Worm (Caenorhabditis elegans) whole organism, L1 larva: ENCODE results near the gene F36H5.14.

Experiments used
- C04F5.9 ChIP-seq: sonication (generic microtip); optimal IDR thresholded peaks from 2 replicates; lab custom pipeline; 2016; ENCODE audit warnings: missing genetic modification characterization, missing compliant biosample characterization
- C16A3.4 ChIP-seq: fragments of 150-350 bp; optimal IDR thresholded peaks from 2 replicates; lab custom pipeline; 2014; ENCODE audit warnings: missing biosample characterization, missing genetic modification characterization
- F16B12.6 ChIP-seq: fragments of 150-350 bp; optimal IDR thresholded peaks from 2 replicates; lab custom pipeline; 2014; ENCODE audit warnings: missing biosample characterization, missing genetic modification characterization
- ceh-63 ChIP-seq: fragments of 200-800 bp; sonication (Bioruptor generic); optimal IDR thresholded peaks from 2 replicates; lab custom pipeline; 2018; ENCODE audit warnings: mild to moderate bottlenecking, missing genetic modification characterization, missing compliant biosample characterization
- ceh-8 ChIP-seq: fragments of 200-800 bp; sonication (Bioruptor generic); optimal IDR thresholded peaks from 2 replicates; lab custom pipeline; 2018; ENCODE audit warnings: mild to moderate bottlenecking, missing genetic modification characterization, moderate library complexity, missing compliant biosample characterization
- ceh-88 ChIP-seq: fragments of 200-800 bp; sonication (Bioruptor generic); IDR thresholded peaks from 2 replicates; pipeline ENCODE4 v1.3.6; 2022; ENCODE audit warnings: missing genetic modification characterization, missing compliant biosample characterization
- ceh-90 ChIP-seq: sonication (generic microtip); optimal IDR thresholded peaks from 2 replicates; lab custom pipeline; 2016; ENCODE audit warnings: missing genetic modification characterization, missing compliant biosample characterization
- ces-1 ChIP-seq: fragments of 150-350 bp; optimal IDR thresholded peaks from 2 replicates; lab custom pipeline; 2014; ENCODE audit warnings: missing biosample characterization, missing genetic modification reagents, missing genetic modification characterization
- egl-27 ChIP-seq, 2 experiments: fragments of 150-350 bp in 1 of 2; sonication (generic microtip); optimal IDR thresholded peaks; 3 replicates each; lab custom pipeline; 2017 to 2018; ENCODE audit warnings: missing biosample characterization in 2 of 2, missing genetic modification characterization in 2 of 2, missing genetic modification reagents in 2 of 2
- elt-2 ChIP-seq: sonication (generic microtip); optimal IDR thresholded peaks from 2 replicates; lab custom pipeline; 2016; ENCODE audit warnings: missing genetic modification characterization, mild to moderate bottlenecking, inconsistent platforms, missing compliant biosample characterization, missing genetic modification reagents
- ets-5 ChIP-seq: fragments of 200-800 bp; sonication (Bioruptor generic); IDR thresholded peaks from 2 replicates; pipeline ENCODE4 v1.3.6; 2022; ENCODE audit warnings: missing genetic modification characterization, missing compliant biosample characterization
- fkh-4 ChIP-seq: sonication (generic microtip); optimal IDR thresholded peaks from 2 replicates; lab custom pipeline; 2016; ENCODE audit warnings: missing compliant biosample characterization, missing genetic modification characterization, borderline replicate concordance
- fkh-8 ChIP-seq: sonication (generic microtip); optimal IDR thresholded peaks from 2 replicates; lab custom pipeline; 2016; ENCODE audit warnings: mild to moderate bottlenecking, missing genetic modification characterization, missing compliant biosample characterization
- fos-1 ChIP-seq: fragments of 150-350 bp; optimal IDR thresholded peaks from 2 replicates; lab custom pipeline; 2014; ENCODE audit warnings: missing biosample characterization, missing genetic modification characterization
- grh-1 ChIP-seq: fragments of 200-800 bp; sonication (Bioruptor generic); IDR thresholded peaks from 2 replicates; pipeline ENCODE4 v1.3.6; 2022; ENCODE audit warnings: missing genetic modification reagents, missing genetic modification characterization, missing compliant biosample characterization
- hlh-17 ChIP-seq: fragments of 200-800 bp; sonication (Bioruptor generic); optimal IDR thresholded peaks from 2 replicates; lab custom pipeline; 2018; ENCODE audit warnings: missing genetic modification characterization, mild to moderate bottlenecking, missing compliant biosample characterization, moderate library complexity, borderline replicate concordance
- hlh-4 ChIP-seq: sonication (generic microtip); optimal IDR thresholded peaks from 2 replicates; lab custom pipeline; 2016; ENCODE audit warnings: mild to moderate bottlenecking, missing genetic modification characterization, missing compliant biosample characterization
- hpl-2 ChIP-seq: fragments of 150-350 bp; optimal IDR thresholded peaks from 2 replicates; lab custom pipeline; 2014; ENCODE audit warnings: missing biosample characterization, missing genetic modification reagents, missing genetic modification characterization
- irx-1 ChIP-seq: sonication (generic microtip); optimal IDR thresholded peaks from 2 replicates; lab custom pipeline; 2016; ENCODE audit warnings: missing genetic modification characterization, missing compliant biosample characterization
- isw-1 ChIP-seq: fragments of 200-800 bp; sonication (Bioruptor generic); IDR thresholded peaks from 2 replicates; pipeline ENCODE4 v1.3.6; 2022; ENCODE audit warnings: missing genetic modification characterization, missing compliant biosample characterization
- jun-1 ChIP-seq: fragments of 150-350 bp; optimal IDR thresholded peaks from 2 replicates; lab custom pipeline; 2014; ENCODE audit warnings: missing biosample characterization, missing genetic modification reagents, missing genetic modification characterization
- lin-14 ChIP-seq: fragments of 200-800 bp; sonication (Bioruptor generic); optimal IDR thresholded peaks from 2 replicates; lab custom pipeline; 2018; ENCODE audit warnings: mild to moderate bottlenecking, missing genetic modification characterization, moderate library complexity, missing compliant biosample characterization
- lir-3 ChIP-seq: sonication (generic microtip); optimal IDR thresholded peaks from 2 replicates; lab custom pipeline; 2016; ENCODE audit warnings: mild to moderate bottlenecking, missing genetic modification characterization, moderate library complexity, missing compliant biosample characterization; ENCODE audit not compliant: poor library complexity
- lsy-2 ChIP-seq, 2 experiments: fragments of 150-350 bp; optimal IDR thresholded peaks; 2 replicates each; lab custom pipeline; 2014; ENCODE audit warnings: missing biosample characterization in 2 of 2, missing genetic modification characterization in 2 of 2
- mab-9 ChIP-seq: fragments of 200-800 bp; sonication (Bioruptor generic); IDR thresholded peaks from 2 replicates; pipeline ENCODE4 v1.3.6; 2022; ENCODE audit warnings: missing genetic modification reagents, missing genetic modification characterization, missing compliant biosample characterization
- mep-1 ChIP-seq: fragments of 150-350 bp; optimal IDR thresholded peaks from 2 replicates; lab custom pipeline; 2014; ENCODE audit warnings: missing biosample characterization, missing genetic modification characterization
- nhr-11 ChIP-seq: fragments of 150-350 bp; optimal IDR thresholded peaks from 2 replicates; lab custom pipeline; 2014; ENCODE audit warnings: missing biosample characterization, missing genetic modification characterization
- nhr-237 ChIP-seq: fragments of 150-350 bp; optimal IDR thresholded peaks from 2 replicates; lab custom pipeline; 2014; ENCODE audit warnings: missing biosample characterization, missing genetic modification characterization
- nhr-85 ChIP-seq: sonication (generic microtip); peaks from one replicate; lab custom pipeline; 2016; ENCODE audit warnings: missing genetic modification characterization, inconsistent platforms, missing compliant biosample characterization
- pax-3 ChIP-seq: fragments of 200-800 bp; sonication (Bioruptor generic); optimal IDR thresholded peaks from 2 replicates; lab custom pipeline; 2018; ENCODE audit warnings: mild to moderate bottlenecking, missing genetic modification characterization, moderate library complexity, missing compliant biosample characterization
- rnt-1 ChIP-seq: sonication (generic microtip); optimal IDR thresholded peaks from 2 replicates; lab custom pipeline; 2016; ENCODE audit warnings: mild to moderate bottlenecking, missing genetic modification characterization, moderate library complexity, missing compliant biosample characterization
- snpc-4 ChIP-seq: fragments of 150-350 bp; optimal IDR thresholded peaks from 2 replicates; lab custom pipeline; 2014; ENCODE audit warnings: missing biosample characterization, missing genetic modification characterization
- snu-23 ChIP-seq: sonication (generic microtip); optimal IDR thresholded peaks from 2 replicates; lab custom pipeline; 2016; ENCODE audit warnings: missing genetic modification characterization, missing compliant biosample characterization
- sup-37 ChIP-seq: fragments of 200-800 bp; sonication (Bioruptor generic); optimal IDR thresholded peaks from 2 replicates; lab custom pipeline; 2018; ENCODE audit warnings: mild to moderate bottlenecking, missing genetic modification characterization, missing compliant biosample characterization
- swsn-7 ChIP-seq: sonication (generic microtip); optimal IDR thresholded peaks from 2 replicates; lab custom pipeline; 2016; ENCODE audit warnings: missing genetic modification characterization, missing compliant biosample characterization
- tlp-1 ChIP-seq: fragments of 150-350 bp; optimal IDR thresholded peaks from 2 replicates; lab custom pipeline; 2014; ENCODE audit warnings: missing biosample characterization, missing genetic modification characterization
- unc-30 ChIP-seq: sonication (generic microtip); optimal IDR thresholded peaks from 2 replicates; lab custom pipeline; 2017; ENCODE audit warnings: missing biosample characterization, missing genetic modification characterization
- unc-62 ChIP-seq: fragments of 150-350 bp; optimal IDR thresholded peaks from 2 replicates; lab custom pipeline; 2014; ENCODE audit warnings: missing biosample characterization, missing genetic modification reagents, missing genetic modification characterization
- xbp-1 ChIP-seq: sonication (generic microtip); optimal IDR thresholded peaks from 2 replicates; lab custom pipeline; 2016; ENCODE audit warnings: missing genetic modification characterization, missing compliant biosample characterization
- zip-4 ChIP-seq: fragments of 200-800 bp; sonication (Bioruptor generic); optimal IDR thresholded peaks from 2 replicates; lab custom pipeline; 2018; ENCODE audit warnings: mild to moderate bottlenecking, missing genetic modification characterization, moderate library complexity, missing compliant biosample characterization
- ztf-11 ChIP-seq, 2 experiments: sonication (generic microtip); optimal IDR thresholded peaks; 2 replicates each; lab custom pipeline; 2016 to 2017; ENCODE audit warnings: missing genetic modification characterization in 2 of 2, missing biosample characterization in 1 of 2, missing compliant biosample characterization in 1 of 2

Gene F36H5.14

ce11 chrII:1757033-1757432 is 18.3 kb upstream of the F36H5.14 start, which contains the start of gene F36H5.10:
Gene F36H5.10 (plus strand): TSS chrII:1757333.
- no peak for TF ChIP-seq ceh-63 (GFP tag; lab: Kevin White, UChicago)

DNA sequence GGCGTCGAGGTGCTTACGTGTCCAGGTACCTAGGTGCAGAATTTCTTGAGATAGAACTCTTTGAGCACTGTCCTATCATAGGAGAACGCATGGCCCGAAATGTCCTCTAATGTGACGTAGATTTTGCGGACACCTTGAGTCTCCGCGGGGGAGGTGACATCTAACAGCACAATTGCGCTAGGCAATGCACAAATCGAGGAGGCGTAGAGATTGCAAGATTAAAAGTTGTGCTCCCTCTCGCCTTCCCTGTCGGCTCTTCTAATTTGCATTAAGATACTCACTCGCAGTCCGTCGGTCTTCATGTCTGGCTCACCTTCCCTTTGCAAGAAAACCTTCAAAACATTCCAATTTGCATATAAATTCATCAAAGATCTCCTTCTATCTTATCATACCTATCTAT is 15.7 kb upstream of the F36H5.14 start, which contains the start of gene F36H5.18:
Gene F36H5.18, plus strand, starts transcription at position 301 of the 400 bp plus-strand sequence.
- no peak for TF ChIP-seq sup-37 (GFP tag; lab: Kevin White, UChicago)
- TF ChIP-seq nhr-237 (tag; lab: Kevin White, UChicago): no peak
- no peak for TF ChIP-seq mab-9
- TF ChIP-seq lsy-2 (tag; optimal IDR thresholded peaks at IDR 0.05; lab: Kevin White, UChicago): no peak
- TF ChIP-seq ceh-90: no peak
- no peak for TF ChIP-seq hlh-17 (GFP tag; lab: Kevin White, UChicago)
- TF ChIP-seq zip-4 (GFP tag; lab: Kevin White, UChicago): no peak
- TF ChIP-seq grh-1: no peak
- no peak for TF ChIP-seq isw-1 (GFP tag; lab: Robert Waterston, UW)
- TF ChIP-seq nhr-85 (tag; lab: Kevin White, UChicago): no peak
- no peak for TF ChIP-seq F16B12.6 (tag; lab: Kevin White, UChicago)
- no peak for TF ChIP-seq irx-1 (tag; lab: Kevin White, UChicago)
- TF ChIP-seq ets-5 (GFP tag; lab: Robert Waterston, UW): no peak
- no peak for TF ChIP-seq snu-23 (GFP tag; lab: Kevin White, UChicago)
- no peak for TF ChIP-seq mep-1 (tag; lab: Kevin White, UChicago)
- no peak for TF ChIP-seq elt-2 (tag; lab: Kevin White, UChicago)
- no peak for TF ChIP-seq C04F5.9 (tag; lab: Kevin White, UChicago)
- no peak for TF ChIP-seq swsn-7 (tag; lab: Kevin White, UChicago)
- TF ChIP-seq, all 84 proteins: peak for 0

DNA sequence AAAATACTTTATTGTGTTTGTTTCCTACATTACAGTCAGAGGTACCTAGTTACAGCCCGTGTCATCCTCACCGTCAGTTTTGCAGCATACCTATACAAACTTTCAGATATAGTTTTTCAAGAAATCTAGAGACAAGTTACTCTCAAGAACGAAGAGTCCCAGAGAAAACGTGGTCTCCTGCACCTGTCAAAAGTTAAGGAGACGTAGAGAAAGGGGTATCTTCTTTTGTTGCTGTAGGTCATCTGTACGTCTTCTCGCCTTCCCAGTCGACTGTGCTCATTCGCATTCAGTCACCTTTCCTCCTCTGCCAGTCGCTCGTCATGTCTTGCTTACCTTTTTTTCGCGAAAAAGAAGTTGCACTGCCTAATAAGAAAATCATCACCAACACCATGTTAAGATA is 13.8 kb upstream of the F36H5.14 start, which contains the start of gene F36H5.4:
Gene F36H5.4, plus strand, starts transcription at position 301 of the 400 bp plus-strand sequence.
- no peak for TF ChIP-seq C16A3.4
- no peak for TF ChIP-seq ztf-11 (tag; optimal IDR thresholded peaks at IDR 0.05; lab: Kevin White, UChicago)
- TF ChIP-seq tlp-1: no peak
- no peak for TF ChIP-seq fkh-8 (tag; lab: Kevin White, UChicago)
- no peak for TF ChIP-seq unc-62 (GFP tag; lab: Kevin White, UChicago)
- TF ChIP-seq nhr-237 (tag; lab: Kevin White, UChicago): no peak
- no peak for TF ChIP-seq hpl-2 (GFP tag; lab: Kevin White, UChicago)
- TF ChIP-seq xbp-1 (tag; lab: Kevin White, UChicago): no peak
- TF ChIP-seq unc-30 (tag; lab: Kevin White, UChicago): no peak
- TF ChIP-seq rnt-1 (tag; lab: Kevin White, UChicago): no peak
- no peak for TF ChIP-seq lir-3 (tag; lab: Kevin White, UChicago)
- TF ChIP-seq fkh-4 (tag; lab: Kevin White, UChicago): no peak
- TF ChIP-seq ceh-8 (GFP tag; lab: Kevin White, UChicago): no peak
- no peak for TF ChIP-seq ces-1
- no peak for TF ChIP-seq egl-27 (tag; optimal IDR thresholded peaks at IDR 0.05; lab: Kevin White, UChicago)
- no peak for TF ChIP-seq F16B12.6 (tag; lab: Kevin White, UChicago)
- TF ChIP-seq fos-1 (tag; lab: Kevin White, UChicago): no peak

- TF ChIP-seq egl-27 (tag; optimal IDR thresholded peaks at IDR 0.05; lab: Kevin White, UChicago): no peak
- TF ChIP-seq isw-1 (GFP tag; lab: Robert Waterston, UW): no peak
- TF ChIP-seq lin-14 (GFP tag; lab: Kevin White, UChicago): no peak
- TF ChIP-seq ceh-8 (GFP tag; lab: Kevin White, UChicago): no peak
- TF ChIP-seq unc-62 (GFP tag; lab: Kevin White, UChicago): no peak
- no peak for TF ChIP-seq nhr-11
- no peak for TF ChIP-seq irx-1 (tag; lab: Kevin White, UChicago)
- TF ChIP-seq mab-9: no peak
- no peak for TF ChIP-seq hlh-4 (tag; lab: Kevin White, UChicago)
- TF ChIP-seq snpc-4: no peak
- no peak for TF ChIP-seq fkh-8 (tag; lab: Kevin White, UChicago)
- no peak for TF ChIP-seq jun-1 (tag; lab: Kevin White, UChicago)
- no peak for TF ChIP-seq xbp-1 (tag; lab: Kevin White, UChicago)
- no peak for TF ChIP-seq unc-30 (tag; lab: Kevin White, UChicago)
- no peak for TF ChIP-seq ceh-63 (GFP tag; lab: Kevin White, UChicago)
- no peak for TF ChIP-seq pax-3 (tag; lab: Kevin White, UChicago)
- TF ChIP-seq hpl-2 (GFP tag; lab: Kevin White, UChicago): no peak
- TF ChIP-seq ceh-88: no peak
Measured at ce11 chrII:1763072-1763471, 12.3 kb upstream of the F36H5.14 start, which contains the start of gene math-28. Gene math-28 (plus strand): TSS chrII:1763372.
